Worm (Caenorhabditis elegans) whole organism, L3 larva: ENCODE measurements around the gene fbxb-5.

ENCODE experiments used
- ama-1 ChIP-seq: fragments of 150-350 bp; optimal IDR thresholded peaks from 2 replicates; lab custom pipeline; 2018
- jun-1 ChIP-seq: fragments of 150-350 bp; optimal IDR thresholded peaks from 2 replicates; lab custom pipeline; 2014; ENCODE audit warnings: missing biosample characterization, missing genetic modification reagents, missing genetic modification characterization
- skn-1 ChIP-seq: fragments of 150-350 bp; optimal IDR thresholded peaks from 2 replicates; lab custom pipeline; 2014; ENCODE audit warnings: missing biosample characterization, missing genetic modification characterization

Gene fbxb-5

ce11 chrII:1670985-1671384 is 51.3 kb downstream of the fbxb-5 start:
- no peak for TF ChIP-seq ama-1 (lab: Kevin White, UChicago)
- TF ChIP-seq skn-1 (tag; lab: Kevin White, UChicago), result no peak
- TF ChIP-seq jun-1, result no peak
